Fruit fly (Drosophila melanogaster) S2 (cell line): Measurements from ENCODE around the gene Ptip.

ENCODE experiments used
- CG8478 ChIP-seq: fragments of >200 bp; optimal IDR thresholded peaks from 2 replicates; lab custom pipeline; 2018
- CTCF ChIP-seq, 2 experiments: fragments of >200 bp; optimal IDR thresholded peaks; 2 replicates each; lab custom pipeline; 2018

- no peak for TF ChIP-seq CTCF (optimal IDR thresholded peaks at IDR 0.05; lab: Kevin White, UChicago)
- TF ChIP-seq CG8478 (lab: Kevin White, UChicago), result no peak
These were observed 1.4 kb downstream of the Ptip start for dm6 chr3L:14027549-14027948.
